Fruit fly (Drosophila melanogaster): ENCODE measurements around the gene CG4477.

- TF ChIP-seq NC2α (GFP tag; optimal IDR thresholded peaks at IDR 0.05): no peak
- TF ChIP-seq tll (GFP tag; optimal IDR thresholded peaks at IDR 0.05): no peak
- TF ChIP-seq NK7.1 (GFP tag; optimal IDR thresholded peaks at IDR 0.05): no peak
- TF ChIP-seq HLH4C (GFP tag; IDR thresholded peaks at IDR 0.05; ENCODE audit: partially characterized antibody): no peak
- TF ChIP-seq prd (optimal IDR thresholded peaks at IDR 0.05): no peak
- no peak for TF ChIP-seq prd (GFP tag; IDR thresholded peaks at IDR 0.05)
Observed at dm6 chr3L:9262268-9262667, 12.2 kb downstream of the CG4477 start.

All from whole organism, embryonic.